Fruit fly (Drosophila melanogaster) whole organism, pupa: ENCODE results near the gene CG13077.

Experiments used
- CG32121 ChIP-seq: fragments of 200-800 bp; sonication (Bioruptor generic); IDR thresholded peaks from 2 replicates; pipeline ENCODE4 v1.3.6; 2022; ENCODE audit warnings: missing biosample characterization, missing genetic modification characterization
- CG4496 ChIP-seq: fragments of 200-800 bp; sonication (Bioruptor generic); IDR thresholded peaks from 3 replicates; pipeline ENCODE4 v1.3.6; 2022; ENCODE audit warnings: missing biosample characterization, missing genetic modification characterization
- CG8159 ChIP-seq: fragments of 200-800 bp; sonication (Bioruptor generic); optimal IDR thresholded peaks from 3 replicates; lab custom pipeline; 2018; ENCODE audit warnings: missing biosample characterization, mild to moderate bottlenecking, missing genetic modification characterization, moderate library complexity

- TF ChIP-seq CG8159 (tag; lab: Kevin White, UChicago) = peak; percentile 6
- TF ChIP-seq CG4496 (GFP tag; lab: Robert Waterston, UW) = no peak
- TF ChIP-seq CG32121 (GFP tag; lab: Robert Waterston, UW) = peak; percentile 12
These were observed 10.8 kb downstream of the CG13077 start for dm6 chr2L:19576299-19576971.
